Fruit fly (Drosophila melanogaster): ENCODE data around the gene CG4829.

- TF ChIP-seq sage (GFP tag; optimal IDR thresholded peaks at IDR 0.05), result no peak
- TF ChIP-seq h (GFP tag; optimal IDR thresholded peaks at IDR 0.05), result no peak
- TF ChIP-seq tai (GFP tag; optimal IDR thresholded peaks at IDR 0.05), result no peak
- TF ChIP-seq foxo (GFP tag; optimal IDR thresholded peaks at IDR 0.05), result no peak
- TF ChIP-seq psq (GFP tag; optimal IDR thresholded peaks at IDR 0.05), result no peak
- no peak for TF ChIP-seq Mio (GFP tag; optimal IDR thresholded peaks at IDR 0.05)
- TF ChIP-seq Myc (optimal IDR thresholded peaks at IDR 0.05), result no peak
- no peak for TF ChIP-seq Hr83 (GFP tag; optimal IDR thresholded peaks at IDR 0.05; ENCODE audit: poor library complexity, severe bottlenecking)
- no peak for TF ChIP-seq N (GFP tag; optimal IDR thresholded peaks at IDR 0.05)
These were observed 27.5 kb downstream of the CG4829 start for dm6 chrX:16839033-16839432.
